Worm (Caenorhabditis elegans) whole organism, mixed stage, embryonic: ENCODE results near the gene mdh-1.

Experiments used
- ces-1 ChIP-seq: fragments of 150-350 bp; optimal IDR thresholded peaks from 2 replicates; lab custom pipeline; 2014; ENCODE audit warnings: missing biosample characterization, missing genetic modification reagents, missing genetic modification characterization
- lsy-2 ChIP-seq: fragments of 150-350 bp; optimal IDR thresholded peaks from 2 replicates; lab custom pipeline; 2014; ENCODE audit warnings: missing biosample characterization, missing genetic modification characterization
- nhr-76 ChIP-seq: sonication (generic microtip); optimal IDR thresholded peaks from 2 replicates; lab custom pipeline; 2017; ENCODE audit warnings: missing biosample characterization, missing genetic modification characterization
- pha-4 ChIP-seq: fragments of 150-350 bp; optimal IDR thresholded peaks from 2 replicates; lab custom pipeline; 2018; ENCODE audit warnings: missing biosample characterization, missing genetic modification reagents, missing genetic modification characterization
- snpc-4 ChIP-seq: fragments of 150-350 bp; optimal IDR thresholded peaks from 2 replicates; lab custom pipeline; 2014; ENCODE audit warnings: missing biosample characterization, missing genetic modification characterization
- unc-62 ChIP-seq: fragments of 150-350 bp; optimal IDR thresholded peaks from 2 replicates; lab custom pipeline; 2014; ENCODE audit warnings: missing biosample characterization, missing genetic modification reagents, missing genetic modification characterization

- TF ChIP-seq lsy-2 (no peak), ces-1 (GFP tag; lab: Kevin White, UChicago) (no peak), snpc-4 (tag; lab: Kevin White, UChicago) (no peak), pha-4 (no peak), unc-62 (GFP tag; lab: Kevin White, UChicago) (no peak), nhr-76 (tag; lab: Kevin White, UChicago) (no peak)
Observed at ce11 chrV:6515344-6515743, 982 bp downstream of the mdh-1 start.
